Worm (Caenorhabditis elegans) whole organism, midembryonic: ENCODE measurements around the gene math-5.

Source experiments
- T22C8.4 ChIP-seq: fragments of 200-800 bp; sonication (Bioruptor generic); IDR thresholded peaks from 2 replicates; pipeline ENCODE4 v1.3.6; 2022; ENCODE audit warnings: missing genetic modification characterization, missing compliant biosample characterization
- flt-1 ChIP-seq: fragments of 200-800 bp; sonication (Bioruptor generic); IDR thresholded peaks from 2 replicates; pipeline ENCODE4 v1.3.6; 2022; ENCODE audit warnings: missing genetic modification characterization, missing compliant biosample characterization
- ref-1 ChIP-seq: fragments of 200-800 bp; sonication (Bioruptor generic); conservative IDR thresholded peaks from 2 replicates; pipeline ENCODE4 v1.3.6; 2022; ENCODE audit warnings: missing genetic modification reagents, missing genetic modification characterization, missing compliant biosample characterization

DNA sequence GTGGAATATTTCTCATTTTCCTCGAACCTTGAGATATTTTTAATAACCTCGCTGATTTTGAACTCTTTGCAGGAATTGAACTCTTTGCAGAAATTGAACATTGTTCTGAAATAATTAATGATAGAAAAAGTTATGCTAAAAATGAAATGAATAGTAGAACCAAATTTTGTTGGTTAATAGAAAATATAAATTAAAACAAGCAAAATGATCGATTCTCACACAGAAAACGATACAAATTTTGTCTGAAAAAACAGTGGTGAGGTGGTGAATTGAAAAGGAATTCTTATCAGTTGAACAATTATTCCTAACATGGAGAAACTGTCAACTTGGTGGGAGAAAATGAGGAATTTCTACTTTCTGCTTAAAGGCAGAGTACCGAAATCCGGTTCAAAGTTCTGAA is 2.0 kb upstream of the math-5 start, which contains the start of gene math-6:
- TF ChIP-seq flt-1 (GFP tag; lab: Robert Waterston, UW) (no peak), ref-1 (GFP tag; lab: Robert Waterston, UW) (no peak), T22C8.4 (GFP tag; lab: Robert Waterston, UW) (no peak)
